Fruit fly (Drosophila melanogaster): Measurements from ENCODE around the gene Eaf6.
A peak's percentile ranks its signal among the peaks of the same experiment; 100 is the strongest.

DNA sequence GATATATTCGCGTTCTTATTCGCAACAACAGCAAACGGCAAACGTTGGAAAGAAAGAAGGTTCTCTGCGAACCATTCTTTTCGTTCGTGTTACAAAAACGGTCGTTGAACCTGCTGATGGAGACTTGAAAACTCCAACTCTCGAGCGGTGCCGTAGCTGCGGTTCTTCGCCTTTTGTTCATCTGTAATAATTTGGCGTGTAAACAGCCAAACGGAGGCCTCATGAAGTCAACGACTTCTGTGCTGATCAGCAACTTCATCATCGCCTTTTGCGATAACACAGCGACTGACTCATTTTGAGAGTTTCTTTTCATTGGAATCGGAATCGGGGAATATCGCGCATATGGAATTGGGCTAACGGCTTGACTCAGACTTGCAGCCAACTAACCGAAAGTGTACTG, 9.3 kb upstream of the Eaf6 start:
- peak; percentile 41 to 71 for TF ChIP-seq EcR (GFP tag; optimal IDR thresholded peaks at IDR 0.05)
- TF ChIP-seq pan (optimal IDR thresholded peaks at IDR 0.05): no peak
- TF ChIP-seq CG8478 (optimal IDR thresholded peaks at IDR 0.05): no peak
- TF ChIP-seq psq (optimal IDR thresholded peaks at IDR 0.05): no peak
- TF ChIP-seq usp (GFP tag; optimal IDR thresholded peaks at IDR 0.05): no peak

Data from whole organism.